Worm (Caenorhabditis elegans) whole organism, L4 larva: Measurements from ENCODE around the gene mihp-2.

ENCODE experiments used
- D1046.2 ChIP-seq: fragments of 200-800 bp; sonication (Bioruptor generic); IDR thresholded peaks from 2 replicates; pipeline ENCODE4 v1.3.6; 2022; ENCODE audit warnings: missing genetic modification characterization, missing compliant biosample characterization
- F10B5.3 ChIP-seq: sonication (generic microtip); optimal IDR thresholded peaks from 2 replicates; lab custom pipeline; 2016; ENCODE audit warnings: mild to moderate bottlenecking, missing genetic modification characterization, missing compliant biosample characterization
- F49E8.2 ChIP-seq: sonication (generic microtip); optimal IDR thresholded peaks from 2 replicates; lab custom pipeline; 2016; ENCODE audit warnings: missing compliant biosample characterization, mild to moderate bottlenecking, missing genetic modification characterization, borderline replicate concordance
- R02D3.7 ChIP-seq: fragments of 150-350 bp; sonication (generic microtip); optimal IDR thresholded peaks from 3 replicates; lab custom pipeline; 2014; ENCODE audit warnings: missing biosample characterization, missing genetic modification characterization
- T26A8.4 ChIP-seq: fragments of 200-800 bp; sonication (Bioruptor generic); IDR thresholded peaks from 2 replicates; pipeline ENCODE4 v1.3.6; 2022; ENCODE audit warnings: missing genetic modification characterization, missing compliant biosample characterization
- Y48G9A.11 ChIP-seq: fragments of 200-800 bp; sonication (Bioruptor generic); IDR thresholded peaks from 2 replicates; pipeline ENCODE4 v1.3.6; 2022; ENCODE audit warnings: missing genetic modification reagents, missing genetic modification characterization, missing compliant biosample characterization
- aha-1 ChIP-seq: fragments of 150-350 bp; peaks from one replicate; lab custom pipeline; 2014; ENCODE audit warnings: missing biosample characterization, missing genetic modification characterization
- ama-1 ChIP-seq: fragments of 150-350 bp; optimal IDR thresholded peaks from 2 replicates; lab custom pipeline; 2014; ENCODE audit warnings: inconsistent platforms, mixed read lengths
- ces-1 ChIP-seq: fragments of 150-350 bp; sonication (generic microtip); optimal IDR thresholded peaks from 4 replicates; lab custom pipeline; 2014; ENCODE audit warnings: missing biosample characterization, missing genetic modification reagents, missing genetic modification characterization
- ctbp-1 ChIP-seq: fragments of 200-800 bp; sonication (Bioruptor generic); IDR thresholded peaks from 2 replicates; pipeline ENCODE4 v1.3.6; 2022; ENCODE audit warnings: missing genetic modification reagents, missing genetic modification characterization, missing compliant biosample characterization
- daf-8 ChIP-seq: fragments of 200-800 bp; sonication (Bioruptor generic); IDR thresholded peaks from 2 replicates; pipeline ENCODE4 v1.3.6; 2022; ENCODE audit warnings: missing genetic modification characterization, missing compliant biosample characterization
- dve-1 ChIP-seq: sonication (generic microtip); optimal IDR thresholded peaks from 2 replicates; lab custom pipeline; 2017; ENCODE audit warnings: antibody characterized with exemption, mild to moderate bottlenecking, missing genetic modification characterization, missing compliant biosample characterization; ENCODE audit not compliant: insufficient read depth
- hif-1 ChIP-seq, 2 experiments: sonication (generic microtip); optimal IDR thresholded peaks; 2 replicates each; lab custom pipeline; 2016 to 2017; ENCODE audit warnings: missing compliant biosample characterization in 2 of 2, missing genetic modification characterization in 2 of 2, missing genetic modification reagents in 2 of 2, missing genotype in 2 of 2, mild to moderate bottlenecking in 1 of 2
- hlh-11 ChIP-seq: fragments of 200-800 bp; sonication (Bioruptor generic); optimal IDR thresholded peaks from 2 replicates; lab custom pipeline; 2018; ENCODE audit warnings: mild to moderate bottlenecking, missing genetic modification characterization, missing compliant biosample characterization
- hlh-30 ChIP-seq: sonication (generic microtip); optimal IDR thresholded peaks from 2 replicates; lab custom pipeline; 2017; ENCODE audit warnings: antibody characterized with exemption, mild to moderate bottlenecking, missing genetic modification characterization, missing compliant biosample characterization; ENCODE audit not compliant: insufficient read depth
- lin-15B ChIP-seq: fragments of 150-350 bp; sonication (generic microtip); optimal IDR thresholded peaks from 3 replicates; lab custom pipeline; 2014; ENCODE audit warnings: missing biosample characterization, missing genetic modification characterization
- lin-29 ChIP-seq: fragments of 200-800 bp; sonication (Bioruptor generic); IDR thresholded peaks from 2 replicates; pipeline ENCODE4 v1.3.6; 2022; ENCODE audit warnings: missing genetic modification reagents, missing genetic modification characterization, missing compliant biosample characterization
- madf-5 ChIP-seq, 2 experiments: fragments of 200-800 bp; sonication (Bioruptor generic); IDR thresholded peaks; 2 replicates each; pipeline ENCODE4 v1.3.6; 2022; ENCODE audit warnings: missing compliant biosample characterization in 2 of 2, missing genetic modification characterization in 2 of 2
- mdt-29 ChIP-seq: fragments of 200-800 bp; sonication (Bioruptor generic); IDR thresholded peaks from 2 replicates; pipeline ENCODE4 v1.3.6; 2022; ENCODE audit warnings: missing genetic modification reagents, missing genetic modification characterization, missing compliant biosample characterization
- mep-1 ChIP-seq: fragments of 150-350 bp; sonication (generic microtip); optimal IDR thresholded peaks from 3 replicates; lab custom pipeline; 2014; ENCODE audit warnings: missing biosample characterization, missing genetic modification characterization
- mes-2 ChIP-seq: sonication (generic microtip); optimal IDR thresholded peaks from 2 replicates; lab custom pipeline; 2016; ENCODE audit warnings: missing genotype, mild to moderate bottlenecking, missing genetic modification characterization, missing compliant biosample characterization; ENCODE audit not compliant: poor library complexity, severe bottlenecking
- mxl-3 ChIP-seq: fragments of 200-800 bp; sonication (Bioruptor generic); optimal IDR thresholded peaks from 2 replicates; lab custom pipeline; 2018; ENCODE audit warnings: mild to moderate bottlenecking, missing genetic modification characterization, missing compliant biosample characterization
- nhr-11 ChIP-seq: fragments of 150-350 bp; optimal IDR thresholded peaks from 2 replicates; lab custom pipeline; 2014; ENCODE audit warnings: missing biosample characterization, missing genetic modification characterization
- nhr-28 ChIP-seq: fragments of 150-350 bp; optimal IDR thresholded peaks from 2 replicates; lab custom pipeline; 2014; ENCODE audit warnings: missing biosample characterization, missing genetic modification characterization
- pha-4 ChIP-seq, 2 experiments: fragments of 150-350 bp in 1 of 2; fragments of 200-800 bp in 1 of 2; sonication (Bioruptor generic) in 1 of 2; IDR thresholded peaks in 1 of 2; optimal IDR thresholded peaks in 1 of 2; 2 replicates each; pipeline versions ENCODE4 v1.3.6 to Lab custom; 2014 to 2022; ENCODE audit warnings: missing genetic modification characterization in 2 of 2, missing genetic modification reagents in 2 of 2, missing biosample characterization in 1 of 2, missing compliant biosample characterization in 1 of 2
- php-3 ChIP-seq: fragments of 200-800 bp; sonication (Bioruptor generic); IDR thresholded peaks from 2 replicates; pipeline ENCODE4 v1.3.6; 2022; ENCODE audit warnings: missing genetic modification reagents, missing genetic modification characterization, missing compliant biosample characterization
- sdz-12 ChIP-seq: fragments of 200-800 bp; sonication (Bioruptor generic); optimal IDR thresholded peaks from 2 replicates; lab custom pipeline; 2018; ENCODE audit warnings: mild to moderate bottlenecking, missing genetic modification characterization, missing compliant biosample characterization
- skn-1 ChIP-seq: fragments of 150-350 bp; optimal IDR thresholded peaks from 2 replicates; lab custom pipeline; 2014; ENCODE audit warnings: missing biosample characterization, missing genetic modification characterization
- unc-130 ChIP-seq: sonication (generic microtip); optimal IDR thresholded peaks from 2 replicates; lab custom pipeline; 2016; ENCODE audit warnings: missing genetic modification reagents, missing genetic modification characterization, missing compliant biosample characterization
- unc-39 ChIP-seq: sonication (generic microtip); optimal IDR thresholded peaks from 2 replicates; lab custom pipeline; 2017; ENCODE audit warnings: missing biosample characterization, missing genetic modification characterization
- unc-62 ChIP-seq, 3 experiments: fragments of 150-350 bp in 1 of 3; sonication (generic microtip); optimal IDR thresholded peaks in 2 of 3; peaks in 1 of 3; 1 replicate in 1 of 3; 2 replicates in 2 of 3; lab custom pipeline; 2014 to 2017; ENCODE audit warnings: missing biosample characterization in 3 of 3, missing genetic modification characterization in 3 of 3, missing genetic modification reagents in 3 of 3, missing genotype in 1 of 3
- zfp-3 ChIP-seq: fragments of 200-800 bp; sonication (Bioruptor generic); conservative IDR thresholded peaks from 2 replicates; pipeline ENCODE4 v1.3.6; 2022; ENCODE audit warnings: missing genetic modification reagents, missing genetic modification characterization, missing compliant biosample characterization
- zip-11 ChIP-seq: fragments of 200-800 bp; sonication (Bioruptor generic); IDR thresholded peaks from 2 replicates; pipeline ENCODE4 v1.3.6; 2022; ENCODE audit warnings: missing genetic modification characterization, missing compliant biosample characterization
- zip-2 ChIP-seq: fragments of 150-350 bp; optimal IDR thresholded peaks from 2 replicates; lab custom pipeline; 2014; ENCODE audit warnings: missing biosample characterization, missing genetic modification characterization
- ztf-11 ChIP-seq: fragments of 150-350 bp; optimal IDR thresholded peaks from 2 replicates; lab custom pipeline; 2014; ENCODE audit warnings: missing biosample characterization, missing genetic modification characterization
- ztf-7 ChIP-seq: fragments of 150-350 bp; optimal IDR thresholded peaks from 2 replicates; lab custom pipeline; 2014; ENCODE audit warnings: missing biosample characterization, missing genetic modification characterization

The mihp-2 gene

ce11 chrV:18901530-18901929 is 2.0 kb upstream of the mihp-2 start (continued):
- TF ChIP-seq F49E8.2 (tag; lab: Kevin White, UChicago) (no peak), unc-39 (tag; lab: Kevin White, UChicago) (no peak), T26A8.4 (GFP tag; lab: Robert Waterston, UW) (no peak), mes-2 (tag; lab: Kevin White, UChicago) (no peak), nhr-11 (tag; lab: Kevin White, UChicago) (no peak), mxl-3 (GFP tag; lab: Kevin White, UChicago) (no peak), ctbp-1 (GFP tag; lab: Robert Waterston, UW) (no peak), pha-4 (GFP tag; IDR thresholded peaks at IDR 0.05; lab: Robert Waterston, UW) (no peak), pha-4 (tag; optimal IDR thresholded peaks at IDR 0.05; lab: Kevin White, UChicago) (no peak), R02D3.7 (tag; lab: Kevin White, UChicago) (no peak), lin-29 (GFP tag; lab: Robert Waterston, UW) (no peak), Y48G9A.11 (GFP tag; lab: Robert Waterston, UW) (no peak), F10B5.3 (tag; lab: Kevin White, UChicago) (no peak), ztf-7 (no peak), skn-1 (tag; lab: Kevin White, UChicago) (no peak), zip-11 (GFP tag; lab: Robert Waterston, UW) (no peak), hif-1 (tag; optimal IDR thresholded peaks at IDR 0.05; lab: Kevin White, UChicago) (no peak), unc-62 (GFP tag; optimal IDR thresholded peaks at IDR 0.05 in 1 of 2; lab: Kevin White, UChicago) (no peak), unc-62 (tag; optimal IDR thresholded peaks at IDR 0.05; lab: Kevin White, UChicago) (no peak), sdz-12 (GFP tag; lab: Kevin White, UChicago) (no peak), dve-1 (tag; lab: Kevin White, UChicago) (peak; percentile 23), nhr-28 (tag; lab: Kevin White, UChicago) (peak; percentile 65), mep-1 (tag; lab: Kevin White, UChicago) (peak; percentile 2), ztf-11 (tag; lab: Kevin White, UChicago) (no peak), ama-1 (lab: Kevin White, UChicago) (no peak), D1046.2 (GFP tag; lab: Robert Waterston, UW) (no peak), lin-15B (tag; lab: Kevin White, UChicago) (no peak), hlh-30 (tag; lab: Kevin White, UChicago) (peak; percentile 39), unc-130 (GFP tag; lab: Kevin White, UChicago) (no peak), mdt-29 (GFP tag; lab: Robert Waterston, UW) (no peak), zfp-3 (no peak), php-3 (GFP tag; lab: Robert Waterston, UW) (no peak), zip-2 (tag; lab: Kevin White, UChicago) (no peak), hlh-11 (no peak)

- TF ChIP-seq Y48G9A.11 (GFP tag; lab: Robert Waterston, UW) (no peak), aha-1 (peak; percentile 38), ces-1 (GFP tag; lab: Kevin White, UChicago) (no peak), zfp-3 (no peak), madf-5 (GFP tag; IDR thresholded peaks at IDR 0.05; lab: Robert Waterston, UW) (no peak)
These were observed 3.9 kb downstream of the mihp-2 start for ce11 chrV:18907519-18907918.

DNA sequence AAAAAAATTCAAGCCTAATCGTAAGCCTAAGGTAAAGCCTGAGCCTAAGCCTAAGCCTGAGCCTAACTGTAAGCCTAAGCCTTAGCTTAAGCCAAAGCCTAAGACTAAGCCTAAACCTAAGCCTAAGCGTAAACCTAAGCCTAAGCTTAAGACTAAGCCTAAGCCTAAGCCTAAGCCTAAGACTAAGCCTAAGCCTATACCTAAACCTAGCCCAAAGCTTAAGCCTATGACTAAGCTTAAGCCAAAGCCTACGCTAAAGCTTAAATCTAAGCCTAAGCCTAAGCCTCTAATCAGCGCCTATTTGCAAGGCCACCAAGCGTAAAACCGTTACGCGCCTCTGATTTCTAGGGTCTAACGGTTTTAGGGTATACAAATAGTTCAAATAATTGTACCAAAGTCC is 6.1 kb downstream of the mihp-2 start:
- TF ChIP-seq daf-8 (GFP tag; lab: Robert Waterston, UW): no peak
- TF ChIP-seq aha-1: peak; percentile 55
